Worm (Caenorhabditis elegans) whole organism, midembryonic: ENCODE data around the gene C01B10.9.

ENCODE experiments used
- T22C8.4 ChIP-seq: fragments of 200-800 bp; sonication (Bioruptor generic); IDR thresholded peaks from 2 replicates; pipeline ENCODE4 v1.3.6; 2022; ENCODE audit warnings: missing genetic modification characterization, missing compliant biosample characterization
- klf-2 ChIP-seq: fragments of 200-800 bp; sonication (Bioruptor generic); conservative IDR thresholded peaks from 2 replicates; pipeline ENCODE4 v1.3.6; 2022; ENCODE audit warnings: missing genetic modification reagents, missing genetic modification characterization, missing compliant biosample characterization

ce11 chrIV:6606587-6606986 lies 25.4 kb upstream of the C01B10.9 start:
- TF ChIP-seq klf-2 (GFP tag; lab: Robert Waterston, UW) (no peak), T22C8.4 (GFP tag; lab: Robert Waterston, UW) (no peak)
